Worm (Caenorhabditis elegans): ENCODE data around the gene F58A4.6.

Gene F58A4.6

DNA sequence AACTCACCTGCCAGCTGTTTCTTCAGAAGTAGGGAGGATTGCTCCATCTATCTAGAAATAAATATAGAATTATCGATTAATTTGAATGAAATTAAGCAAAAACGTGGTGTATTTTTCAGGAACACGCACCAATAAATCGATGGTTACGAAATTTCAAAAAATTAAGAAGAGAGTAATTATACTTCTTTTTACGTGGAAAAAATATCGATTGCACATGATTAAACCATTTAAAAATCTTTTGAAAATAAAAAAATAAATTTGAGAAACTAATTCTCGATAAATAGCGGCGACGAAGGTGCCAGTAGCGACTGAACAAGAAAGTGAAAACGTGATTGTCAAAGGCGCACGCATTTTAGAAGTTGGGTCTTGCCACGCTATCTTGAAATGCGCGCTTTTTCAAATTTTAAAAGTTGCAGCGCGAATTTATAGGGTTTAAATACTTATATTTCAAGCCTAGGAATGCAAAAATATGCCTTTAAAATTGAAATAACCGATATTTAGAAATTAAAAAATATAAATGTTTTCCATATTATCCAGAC is 16.9 kb downstream of the F58A4.6 start, which contains the start of gene ubc-7 (continued):
- TF ChIP-seq tlf-1 (GFP tag; optimal IDR thresholded peaks at IDR 0.05), result peak; percentile 68
- no peak for TF ChIP-seq cebp-1 (GFP tag; IDR thresholded peaks at IDR 0.05)
- peak; percentile 71 for TF ChIP-seq cebp-1 (tag; optimal IDR thresholded peaks at IDR 0.05)
- peak; percentile 80 for TF ChIP-seq mcd-1 (GFP tag; IDR thresholded peaks at IDR 0.05)
- peak; percentile 48 for TF ChIP-seq ztf-18 (tag; optimal IDR thresholded peaks at IDR 0.05)
- no peak for TF ChIP-seq nhr-90 (tag; optimal IDR thresholded peaks at IDR 0.05)
- TF ChIP-seq let-526 (GFP tag; IDR thresholded peaks at IDR 0.05), result 0 out of 2 replicates have a peak, but pooled peaks have one; percentile 6
- TF ChIP-seq him-1 (tag; optimal IDR thresholded peaks at IDR 0.05), result peak; percentile 24
- peak; percentile 95 for TF ChIP-seq dpl-1 (GFP tag; optimal IDR thresholded peaks at IDR 0.05)
- no peak for TF ChIP-seq snpc-4 (GFP tag; optimal IDR thresholded peaks at IDR 0.05)
- TF ChIP-seq snpc-4 (tag; optimal IDR thresholded peaks at IDR 0.05), result peak in 2 of 4 experiments; percentile 14 to 45
- peak; percentile 42; the same call in 1 of the 2 replicates for TF ChIP-seq B0336.3 (GFP tag; IDR thresholded peaks at IDR 0.05)
- no peak for TF ChIP-seq F49E8.2 (tag; optimal IDR thresholded peaks at IDR 0.05; ENCODE audit: insufficient read depth)
- TF ChIP-seq nhr-80 (tag; optimal IDR thresholded peaks at IDR 0.05), result peak; percentile 22
- peak; percentile 25; the same call in 1 of the 2 replicates for TF ChIP-seq dox-1 (GFP tag; IDR thresholded peaks at IDR 0.05)

DNA sequence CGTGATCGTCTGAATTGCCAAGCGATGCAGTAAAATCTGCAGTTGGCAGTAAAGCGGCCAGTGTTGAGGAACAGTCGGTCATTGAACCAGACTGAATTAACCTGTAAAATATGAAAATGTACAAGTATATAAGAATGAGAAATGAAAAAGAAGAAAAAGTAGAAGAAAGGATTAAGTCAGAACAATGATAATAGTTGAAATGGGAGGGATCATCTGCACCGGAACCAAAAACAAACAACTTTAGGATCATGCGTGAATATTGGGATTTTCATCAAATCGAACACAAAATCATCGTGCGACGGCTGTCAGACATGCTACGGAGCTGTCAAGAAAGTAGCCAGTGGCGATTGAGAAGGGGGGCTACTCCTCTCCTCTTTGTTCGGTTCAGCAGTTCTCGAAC is 22.7 kb downstream of the F58A4.6 start, which contains the start of gene gei-13:
TSS of gene gei-13 (minus strand) at position 101 of the 400 bp plus-strand sequence.
- TF ChIP-seq ama-1 (optimal IDR thresholded peaks at IDR 0.05) (no peak), ama-1 (GFP tag; optimal IDR thresholded peaks at IDR 0.05) (no peak), nfyb-1 (GFP tag; IDR thresholded peaks at IDR 0.05) (no peak), F52B5.7 (tag; optimal IDR thresholded peaks at IDR 0.05) (no peak), snpc-1.1 (tag; optimal IDR thresholded peaks at IDR 0.05; ENCODE audit: insufficient read depth) (no peak), B0261.1 (tag; optimal IDR thresholded peaks at IDR 0.05) (no peak), egl-18 (GFP tag; IDR thresholded peaks at IDR 0.05) (no peak), tlf-1 (GFP tag; optimal IDR thresholded peaks at IDR 0.05) (no peak), ztf-25 (GFP tag; IDR thresholded peaks at IDR 0.05) (no peak), pbrm-1 (GFP tag; IDR thresholded peaks at IDR 0.05) (no peak), D2030.7 (GFP tag; IDR thresholded peaks at IDR 0.05) (no peak), madf-8 (GFP tag; conservative IDR thresholded peaks at IDR 0.05) (no peak), mxl-1 (tag; optimal IDR thresholded peaks at IDR 0.05) (no peak), madf-6 (GFP tag; IDR thresholded peaks at IDR 0.05) (no peak), mes-4 (tag; optimal IDR thresholded peaks at IDR 0.05) (no peak), egrh-3 (GFP tag; IDR thresholded peaks at IDR 0.05) (no peak), ccch-3 (GFP tag; optimal IDR thresholded peaks at IDR 0.05) (no peak), Y95B8A.8 (GFP tag; IDR thresholded peaks at IDR 0.05) (no peak), repo-1 (tag; optimal IDR thresholded peaks at IDR 0.05) (no peak), sdz-38 (tag; optimal IDR thresholded peaks at IDR 0.05) (no peak)

- TF ChIP-seq nhr-80 (tag; optimal IDR thresholded peaks at IDR 0.05) (peak; percentile 98), snpc-4 (GFP tag; optimal IDR thresholded peaks at IDR 0.05) (no peak), snpc-4 (tag; optimal IDR thresholded peaks at IDR 0.05) (no peak), chd-7 (tag; optimal IDR thresholded peaks at IDR 0.05) (no peak), tbx-9 (tag; optimal IDR thresholded peaks at IDR 0.05; ENCODE audit: borderline replicate concordance) (no peak), fkh-3 (tag; optimal IDR thresholded peaks at IDR 0.05) (no peak), unc-130 (GFP tag; optimal IDR thresholded peaks at IDR 0.05) (no peak), ets-4 (GFP tag; optimal IDR thresholded peaks at IDR 0.05) (peak; percentile 65), attf-3 (GFP tag; conservative IDR thresholded peaks at IDR 0.05) (no peak), ztf-6 (GFP tag; IDR thresholded peaks at IDR 0.05) (no peak), sdz-38 (tag; optimal IDR thresholded peaks at IDR 0.05) (no peak), dox-1 (GFP tag; IDR thresholded peaks at IDR 0.05) (0 out of 2 replicates have a peak, but pooled peaks have one; percentile 15), mes-4 (tag; optimal IDR thresholded peaks at IDR 0.05) (no peak), F55B11.4 (tag; optimal IDR thresholded peaks at IDR 0.05; ENCODE audit: borderline replicate concordance, insufficient read depth) (no peak), bed-2 (GFP tag; IDR thresholded peaks at IDR 0.05) (no peak), hmg-20 (GFP tag; IDR thresholded peaks at IDR 0.05) (no peak), rec-8 (tag; optimal IDR thresholded peaks at IDR 0.05) (no peak), pha-4 (tag; optimal IDR thresholded peaks at IDR 0.05) (no peak)
These were observed 24.0 kb downstream of the F58A4.6 start for ce11 chrIII:9638159-9638754.

All from whole organism, young adult.